Worm (Caenorhabditis elegans): ENCODE data around the gene srw-60.

The srw-60 gene

ce11 chrII:2937852-2938251 lies 20.6 kb upstream of the srw-60 start, which contains the start of gene irld-65:
Gene irld-65, minus strand, starts transcription at chrII:2937952.
- TF ChIP-seq unc-62 (GFP tag; optimal IDR thresholded peaks at IDR 0.05) = no peak

- TF ChIP-seq unc-62 (GFP tag; optimal IDR thresholded peaks at IDR 0.05) = no peak
Measured at ce11 chrII:2939681-2940080, 18.7 kb upstream of the srw-60 start.

ce11 chrII:2940747-2941146 lies 17.7 kb upstream of the srw-60 start, which contains the start of gene irld-66:
Gene irld-66, minus strand, starts transcription at chrII:2940847.
- no peak for TF ChIP-seq unc-62 (GFP tag; optimal IDR thresholded peaks at IDR 0.05)

- TF ChIP-seq unc-62 (GFP tag; optimal IDR thresholded peaks at IDR 0.05) = no peak
Measured at ce11 chrII:2943966-2944365, 14.4 kb upstream of the srw-60 start, which contains the start of the genes irld-50 and irld-49. Gene irld-50, minus strand, starts transcription at chrII:2944066. Gene irld-49, plus strand, starts transcription at chrII:2944176.

ce11 chrII:2946438-2946837 lies 12.0 kb upstream of the srw-60 start, which contains the start of gene srw-79:
Gene srw-79, plus strand, starts transcription at chrII:2946738.
- no peak for TF ChIP-seq unc-62 (GFP tag; optimal IDR thresholded peaks at IDR 0.05)

- no peak for TF ChIP-seq unc-62 (GFP tag; optimal IDR thresholded peaks at IDR 0.05)
Measured at ce11 chrII:2948614-2949013, 9.8 kb upstream of the srw-60 start.

ce11 chrII:2952629-2953028 lies 5.8 kb upstream of the srw-60 start, which contains the start of gene irld-51:
Gene irld-51, minus strand, starts transcription at chrII:2952729.
- no peak for TF ChIP-seq unc-62 (GFP tag; optimal IDR thresholded peaks at IDR 0.05)

- TF ChIP-seq unc-62 (GFP tag; optimal IDR thresholded peaks at IDR 0.05) = no peak
Measured at ce11 chrII:2955656-2956115, 2.7 kb upstream of the srw-60 start, which contains the start of gene irld-48. Gene irld-48, plus strand, starts transcription at chrII:2956065.

ce11 chrII:2962531-2963164 lies 4.2 kb downstream of the srw-60 start:
- no peak for TF ChIP-seq unc-62 (GFP tag; optimal IDR thresholded peaks at IDR 0.05)

ce11 chrII:2963619-2964018 lies 5.2 kb downstream of the srw-60 start:
- no peak for TF ChIP-seq unc-62 (GFP tag; optimal IDR thresholded peaks at IDR 0.05)

ce11 chrII:2965215-2965998 lies 7.0 kb downstream of the srw-60 start:
- TF ChIP-seq unc-62 (GFP tag; optimal IDR thresholded peaks at IDR 0.05) = no peak

ce11 chrII:2966350-2966749 lies 7.9 kb downstream of the srw-60 start:
- TF ChIP-seq unc-62 (GFP tag; optimal IDR thresholded peaks at IDR 0.05) = no peak

- no peak for TF ChIP-seq unc-62 (GFP tag; optimal IDR thresholded peaks at IDR 0.05)
Measured at ce11 chrII:2967064-2967463, 8.7 kb downstream of the srw-60 start.

- no peak for TF ChIP-seq unc-62 (GFP tag; optimal IDR thresholded peaks at IDR 0.05)
Measured at ce11 chrII:2973940-2974402, 15.6 kb downstream of the srw-60 start.

- no peak for TF ChIP-seq unc-62 (GFP tag; optimal IDR thresholded peaks at IDR 0.05)
Measured at ce11 chrII:2975561-2976230, 17.3 kb downstream of the srw-60 start.

- no peak for TF ChIP-seq unc-62 (GFP tag; optimal IDR thresholded peaks at IDR 0.05)
Measured at ce11 chrII:2976597-2976996, 18.2 kb downstream of the srw-60 start, which contains the start of gene nhr-88. Gene nhr-88, plus strand, starts transcription at chrII:2976639.

Measured in whole organism, dauer.